Worm (Caenorhabditis elegans): ENCODE results near the gene micu-1.

DNA sequence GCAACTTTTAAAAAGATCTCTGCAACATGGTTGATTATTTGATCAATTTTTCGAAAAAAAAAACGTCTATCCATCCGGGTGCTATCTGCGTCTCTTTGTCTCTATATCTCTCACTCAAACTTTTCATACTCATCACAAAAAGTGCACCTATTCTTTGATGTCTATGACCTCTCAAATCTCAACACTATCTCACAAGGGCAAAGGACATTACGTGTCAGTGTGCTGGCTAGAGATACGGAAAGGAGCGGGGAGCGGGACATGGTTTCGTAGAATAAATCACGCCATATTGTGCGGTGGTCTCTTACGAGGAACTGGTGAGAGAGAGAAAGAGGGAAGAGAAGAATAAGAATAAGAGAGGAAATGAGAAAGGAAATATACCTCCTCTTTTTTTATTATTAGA, 24.7 kb downstream of the micu-1 start:
- peak; percentile 87 for TF ChIP-seq C34F6.9 (tag; optimal IDR thresholded peaks at IDR 0.05)
- TF ChIP-seq snpc-4 (tag; optimal IDR thresholded peaks at IDR 0.05) = no peak
- peak; percentile 88 for TF ChIP-seq F13H6.1 (tag; optimal IDR thresholded peaks at IDR 0.05)
- peak in 1 of 2 experiments; percentile 64 for TF ChIP-seq mdl-1 (tag; optimal IDR thresholded peaks at IDR 0.05)
- TF ChIP-seq R02D3.7 (tag; optimal IDR thresholded peaks at IDR 0.05) = no peak
- TF ChIP-seq unc-39 (tag; optimal IDR thresholded peaks at IDR 0.05) = no peak
- no peak for TF ChIP-seq ama-1 (optimal IDR thresholded peaks at IDR 0.05)
